Fruit fly (Drosophila melanogaster) whole organism, embryonic: ENCODE measurements around the gene Top3beta.

Experiments used
- Adf1 ChIP-seq: fragments of 200-800 bp; sonication (Bioruptor generic); IDR thresholded peaks from 2 replicates; pipeline ENCODE4 v1.3.6; 2022; ENCODE audit warnings: missing biosample characterization, missing genetic modification characterization
- Asciz ChIP-seq: fragments of 200-800 bp; sonication (Bioruptor generic); optimal IDR thresholded peaks from 2 replicates; lab custom pipeline; 2017; ENCODE audit warnings: missing biosample characterization, mild to moderate bottlenecking, missing genetic modification characterization, missing genetic modification reagents
- Atf-2 ChIP-seq: fragments of 200-800 bp; sonication (Bioruptor generic); optimal IDR thresholded peaks from 2 replicates; lab custom pipeline; 2016; ENCODE audit warnings: missing biosample characterization, missing genetic modification characterization
- CG1024 ChIP-seq: fragments of 200-800 bp; sonication (Bioruptor generic); IDR thresholded peaks from 2 replicates; pipeline ENCODE4 v1.3.6; 2022; ENCODE audit warnings: missing biosample characterization, missing genetic modification characterization
- CG10267 ChIP-seq: fragments of 200-800 bp; sonication (Bioruptor generic); optimal IDR thresholded peaks from 2 replicates; lab custom pipeline; 2018; ENCODE audit warnings: missing biosample characterization, mild to moderate bottlenecking, missing genetic modification characterization, moderate library complexity
- CG10565 ChIP-seq: fragments of 200-800 bp; sonication (Bioruptor generic); optimal IDR thresholded peaks from 3 replicates; lab custom pipeline; 2016; ENCODE audit warnings: missing biosample characterization, mild to moderate bottlenecking, missing genetic modification characterization
- CG10959 ChIP-seq: fragments of 200-800 bp; sonication (Bioruptor generic); IDR thresholded peaks from 2 replicates; pipeline ENCODE4 v1.3.6; 2022; ENCODE audit warnings: missing biosample characterization, missing genetic modification characterization
- CG11695 ChIP-seq: fragments of 200-800 bp; sonication (Bioruptor generic); IDR thresholded peaks from 3 replicates; pipeline ENCODE4 v1.3.6; 2022; ENCODE audit warnings: missing biosample characterization, missing genetic modification characterization
- CG12219 ChIP-seq: fragments of 200-800 bp; sonication (Bioruptor generic); optimal IDR thresholded peaks from 3 replicates; lab custom pipeline; 2018; ENCODE audit warnings: missing biosample characterization, mild to moderate bottlenecking, missing genetic modification characterization
- CG12299 ChIP-seq: fragments of 200-800 bp; sonication (Bioruptor generic); optimal IDR thresholded peaks from 2 replicates; lab custom pipeline; 2018; ENCODE audit warnings: missing biosample characterization, mild to moderate bottlenecking, missing genetic modification characterization
- CG12391 ChIP-seq: fragments of 200-800 bp; sonication (Bioruptor generic); optimal IDR thresholded peaks from 3 replicates; lab custom pipeline; 2018; ENCODE audit warnings: missing biosample characterization, mild to moderate bottlenecking, missing genetic modification characterization, moderate library complexity
- CG12942 ChIP-seq: fragments of 200-800 bp; sonication (Bioruptor generic); optimal IDR thresholded peaks from 3 replicates; lab custom pipeline; 2016; ENCODE audit warnings: missing biosample characterization, missing genetic modification characterization
- CG1647 ChIP-seq: fragments of 200-800 bp; sonication (Bioruptor generic); optimal IDR thresholded peaks from 3 replicates; lab custom pipeline; 2016; ENCODE audit warnings: missing biosample characterization, missing genetic modification characterization
- CG16863 ChIP-seq: fragments of 200-800 bp; sonication (Bioruptor generic); optimal IDR thresholded peaks from 3 replicates; lab custom pipeline; 2016; ENCODE audit warnings: missing biosample characterization, missing genetic modification characterization
- CG17612 ChIP-seq: fragments of 200-800 bp; sonication (Bioruptor generic); IDR thresholded peaks from 2 replicates; pipeline ENCODE4 v1.3.6; 2022; ENCODE audit warnings: missing biosample characterization, missing genetic modification characterization
- CG17802 ChIP-seq: fragments of 200-800 bp; sonication (Bioruptor generic); optimal IDR thresholded peaks from 2 replicates; lab custom pipeline; 2018; ENCODE audit warnings: missing biosample characterization, mild to moderate bottlenecking, missing genetic modification characterization, moderate library complexity
- CG18476 ChIP-seq: fragments of 200-800 bp; sonication (Bioruptor generic); optimal IDR thresholded peaks from 2 replicates; lab custom pipeline; 2016; ENCODE audit warnings: missing biosample characterization, mild to moderate bottlenecking, missing genetic modification characterization
- CG7271 ChIP-seq: fragments of 200-800 bp; sonication (Bioruptor generic); optimal IDR thresholded peaks from 2 replicates; lab custom pipeline; 2018; ENCODE audit warnings: missing biosample characterization, mild to moderate bottlenecking, missing genetic modification characterization, moderate library complexity
- CG7372 ChIP-seq: fragments of 200-800 bp; sonication (Bioruptor generic); IDR thresholded peaks from 2 replicates; pipeline ENCODE4 v1.3.6; 2022; ENCODE audit warnings: missing biosample characterization, missing genetic modification characterization
- CG7928 ChIP-seq: fragments of 200-800 bp; sonication (Bioruptor generic); optimal IDR thresholded peaks from 2 replicates; lab custom pipeline; 2017; ENCODE audit warnings: missing biosample characterization, mild to moderate bottlenecking, missing genetic modification characterization
- CG7987 ChIP-seq: fragments of 200-800 bp; sonication (Bioruptor generic); optimal IDR thresholded peaks from 2 replicates; lab custom pipeline; 2018; ENCODE audit warnings: missing biosample characterization, mild to moderate bottlenecking, missing genetic modification characterization, moderate library complexity
- CHES-1-like ChIP-seq: fragments of 200-800 bp; sonication (Bioruptor generic); optimal IDR thresholded peaks from 2 replicates; lab custom pipeline; 2016; ENCODE audit warnings: missing biosample characterization, missing genetic modification characterization
- Deaf1 ChIP-seq: fragments of 200-800 bp; optimal IDR thresholded peaks from 3 replicates; lab custom pipeline; 2019; ENCODE audit warnings: missing biosample characterization, mild to moderate bottlenecking, missing genetic modification characterization, moderate library complexity
- Ets97D ChIP-seq: fragments of 200-800 bp; sonication (Bioruptor generic); optimal IDR thresholded peaks from 3 replicates; lab custom pipeline; 2016; ENCODE audit warnings: missing biosample characterization, missing genetic modification characterization
- GATAe ChIP-seq: fragments of 200-800 bp; sonication (Bioruptor generic); conservative IDR thresholded peaks from 2 replicates; pipeline ENCODE4 v1.3.6; 2022; ENCODE audit warnings: missing biosample characterization, missing genetic modification characterization
- H15 ChIP-seq: fragments of 200-800 bp; sonication (Bioruptor generic); IDR thresholded peaks from 3 replicates; pipeline ENCODE4 v1.3.6; 2022; ENCODE audit warnings: missing biosample characterization, missing genetic modification characterization
- HLHmδ ChIP-seq: fragments of 200-800 bp; sonication (Bioruptor generic); optimal IDR thresholded peaks from 2 replicates; lab custom pipeline; 2018; ENCODE audit warnings: missing biosample characterization, mild to moderate bottlenecking, missing genetic modification characterization, moderate library complexity
- Hr39 ChIP-seq: fragments of >200 bp; optimal IDR thresholded peaks from 2 replicates; lab custom pipeline; 2017
- MTF-1 ChIP-seq: fragments of 200-800 bp; sonication (Bioruptor generic); optimal IDR thresholded peaks from 2 replicates; lab custom pipeline; 2018; ENCODE audit warnings: missing biosample characterization, mild to moderate bottlenecking, missing genetic modification characterization, borderline replicate concordance
- NFAT ChIP-seq: fragments of 200-800 bp; sonication (Bioruptor generic); IDR thresholded peaks from 2 replicates; pipeline ENCODE4 v1.3.6; 2022; ENCODE audit warnings: missing biosample characterization, missing genetic modification characterization
- NfI ChIP-seq: fragments of 200-800 bp; sonication (Bioruptor generic); optimal IDR thresholded peaks from 3 replicates; lab custom pipeline; 2018; ENCODE audit warnings: missing biosample characterization, mild to moderate bottlenecking, missing genetic modification characterization, moderate library complexity
- Scr ChIP-seq: fragments of 200-800 bp; sonication (Bioruptor generic); IDR thresholded peaks from 2 replicates; pipeline ENCODE4 v1.3.6; 2022; ENCODE audit warnings: missing biosample characterization, missing genetic modification characterization; ENCODE audit not compliant: partially characterized antibody
- Sin3A ChIP-seq: fragments of >200 bp; optimal IDR thresholded peaks from 2 replicates; lab custom pipeline; 2018
- Tbp ChIP-seq: fragments of >200 bp; optimal IDR thresholded peaks from 2 replicates; lab custom pipeline; 2018; ENCODE audit warnings: missing biosample characterization, missing genetic modification characterization
- aop ChIP-seq: fragments of 200-800 bp; sonication (Bioruptor generic); IDR thresholded peaks from 2 replicates; pipeline ENCODE4 v1.3.6; 2022; ENCODE audit warnings: missing biosample characterization, missing genetic modification characterization
- bowl ChIP-seq: fragments of 200-800 bp; sonication (Bioruptor generic); IDR thresholded peaks from 2 replicates; pipeline ENCODE4 v1.3.6; 2022; ENCODE audit warnings: missing biosample characterization, missing genetic modification characterization
- crc ChIP-seq: fragments of 200-800 bp; sonication (Bioruptor generic); optimal IDR thresholded peaks from 2 replicates; lab custom pipeline; 2016; ENCODE audit warnings: missing biosample characterization, missing genetic modification characterization
- eve ChIP-seq, 2 experiments: fragments of >200 bp; optimal IDR thresholded peaks; 2 replicates each; lab custom pipeline; 2017; ENCODE audit warnings: missing biosample characterization in 2 of 2, missing genetic modification characterization in 2 of 2
- gro ChIP-seq: fragments of 200-800 bp; sonication (Bioruptor generic); optimal IDR thresholded peaks from 2 replicates; lab custom pipeline; 2016; ENCODE audit warnings: missing biosample characterization, missing genetic modification characterization
- ham ChIP-seq: fragments of 200-800 bp; sonication (Bioruptor generic); IDR thresholded peaks from 2 replicates; pipeline ENCODE4 v1.3.6; 2022; ENCODE audit warnings: missing biosample characterization, missing genetic modification characterization
- insv ChIP-seq, 2 experiments: fragments of 200-800 bp; sonication (Bioruptor generic); optimal IDR thresholded peaks; 3 replicates each; lab custom pipeline; 2016 to 2018; ENCODE audit warnings: missing biosample characterization in 2 of 2, missing genetic modification characterization in 2 of 2
- jumu ChIP-seq: fragments of 200-800 bp; sonication (Bioruptor generic); optimal IDR thresholded peaks from 3 replicates; lab custom pipeline; 2016; ENCODE audit warnings: missing biosample characterization, missing genetic modification characterization
- kah ChIP-seq: fragments of 200-800 bp; sonication (Bioruptor generic); optimal IDR thresholded peaks from 2 replicates; lab custom pipeline; 2018; ENCODE audit warnings: missing biosample characterization, mild to moderate bottlenecking, missing genetic modification characterization
- lab ChIP-seq: fragments of 200-800 bp; sonication (Bioruptor generic); optimal IDR thresholded peaks from 3 replicates; lab custom pipeline; 2017; ENCODE audit warnings: missing biosample characterization, missing genetic modification characterization, mild to moderate bottlenecking, moderate library complexity, missing genetic modification reagents
- nerfin-1 ChIP-seq: fragments of 200-800 bp; sonication (Bioruptor generic); optimal IDR thresholded peaks from 3 replicates; lab custom pipeline; 2019; ENCODE audit warnings: missing biosample characterization, mild to moderate bottlenecking, missing genetic modification characterization, moderate library complexity
- odd ChIP-seq: fragments of 200-800 bp; sonication (Bioruptor generic); optimal IDR thresholded peaks from 2 replicates; lab custom pipeline; 2017; ENCODE audit warnings: missing biosample characterization, mild to moderate bottlenecking, missing genetic modification characterization
- pfk ChIP-seq: fragments of 200-800 bp; sonication (Bioruptor generic); optimal IDR thresholded peaks from 2 replicates; lab custom pipeline; 2018; ENCODE audit warnings: missing biosample characterization, mild to moderate bottlenecking, missing genetic modification characterization, moderate library complexity
- psq ChIP-seq: fragments of 200-800 bp; sonication (Bioruptor generic); optimal IDR thresholded peaks from 2 replicates; lab custom pipeline; 2017; ENCODE audit warnings: missing biosample characterization, missing genetic modification characterization
- sima ChIP-seq: fragments of 200-800 bp; sonication (Bioruptor generic); optimal IDR thresholded peaks from 2 replicates; lab custom pipeline; 2016; ENCODE audit warnings: missing biosample characterization, missing genetic modification characterization
- ssp ChIP-seq: fragments of 200-800 bp; sonication (Bioruptor generic); IDR thresholded peaks from 2 replicates; pipeline ENCODE4 v1.3.6; 2022; ENCODE audit warnings: missing biosample characterization, missing genetic modification characterization
- trem ChIP-seq: fragments of 200-800 bp; optimal IDR thresholded peaks from 3 replicates; lab custom pipeline; 2019; ENCODE audit warnings: missing biosample characterization, mild to moderate bottlenecking, missing genetic modification characterization, moderate library complexity

The Top3beta gene

dm6 chrX:6330369-6330949 is 42.7 kb upstream of the Top3beta start, which contains the start of gene CG42240 (continued):
- peak; percentile 77 for TF ChIP-seq CHES-1-like
- peak; percentile 16 for TF ChIP-seq sima (GFP tag; lab: Kevin White, UChicago)
- TF ChIP-seq CG10565 (GFP tag; lab: Kevin White, UChicago) = peak; percentile 27
- 0 out of 2 replicates have a peak, but pooled peaks have one; percentile 9 for TF ChIP-seq CG1024 (GFP tag; lab: Robert Waterston, UW)
- TF ChIP-seq MTF-1 = peak; percentile 16
- TF ChIP-seq nerfin-1 (tag; lab: Kevin White, UChicago) = peak; percentile 89
- peak; percentile 80 for TF ChIP-seq Atf-2 (GFP tag; lab: Kevin White, UChicago)
- TF ChIP-seq Hr39 = no peak
- peak; percentile 79 for TF ChIP-seq CG16863
- TF ChIP-seq Adf1 (GFP tag; lab: Robert Waterston, UW) = peak; percentile 21; the same call in 1 of the 2 replicates
- TF ChIP-seq psq (GFP tag; lab: Kevin White, UChicago) = peak; percentile 66
- TF ChIP-seq CG10959 (GFP tag; lab: Robert Waterston, UW) = no peak
- peak; percentile 49 for TF ChIP-seq CG7987 (GFP tag; lab: Kevin White, UChicago)
- TF ChIP-seq HLHmδ (GFP tag; lab: Kevin White, UChicago) = no peak
- TF ChIP-seq NFAT (GFP tag; lab: Robert Waterston, UW) = peak; percentile 40; the same call in 1 of the 2 replicates
- TF ChIP-seq odd = peak; percentile 92
- TF ChIP-seq ssp (GFP tag; lab: Robert Waterston, UW) = peak; percentile 63
- TF ChIP-seq CG12942 (GFP tag; lab: Kevin White, UChicago) = peak; percentile 81
- TF ChIP-seq ham (GFP tag; lab: Robert Waterston, UW) = no peak
- TF ChIP-seq CG17802 (tag; lab: Kevin White, UChicago) = peak; percentile 48
- TF ChIP-seq trem (tag; lab: Kevin White, UChicago) = peak; percentile 71
- peak in 1 of 2 experiments; percentile 64 for TF ChIP-seq insv (GFP tag; optimal IDR thresholded peaks at IDR 0.05; lab: Kevin White, UChicago)
- TF ChIP-seq CG11695 (GFP tag; lab: Robert Waterston, UW) = peak; percentile 92
- peak; percentile 89 for TF ChIP-seq lab
- TF ChIP-seq H15 (GFP tag; lab: Robert Waterston, UW) = peak; percentile 71; the same call in 2 of the 3 replicates
- TF ChIP-seq CG1647 (GFP tag; lab: Kevin White, UChicago) = peak; percentile 70
- peak; percentile 3 for TF ChIP-seq gro (GFP tag; lab: Kevin White, UChicago)
- peak in 1 of 2 experiments; percentile 99 for TF ChIP-seq eve (GFP tag; optimal IDR thresholded peaks at IDR 0.05; lab: Kevin White, UChicago)
- TF ChIP-seq CG7928 (GFP tag; lab: Kevin White, UChicago) = peak; percentile 16
- peak; percentile 92 for TF ChIP-seq Asciz (GFP tag; lab: Kevin White, UChicago)
- TF ChIP-seq CG18476 (GFP tag; lab: Kevin White, UChicago) = peak; percentile 87
- TF ChIP-seq CG17612 (GFP tag; lab: Robert Waterston, UW) = no peak
- peak; percentile 81 for TF ChIP-seq CG12299 (tag; lab: Kevin White, UChicago)
- peak; percentile 75 for TF ChIP-seq Deaf1
- TF ChIP-seq Ets97D (GFP tag; lab: Kevin White, UChicago) = peak; percentile 51
- TF ChIP-seq CG10267 (tag; lab: Kevin White, UChicago) = peak; percentile 87
- TF ChIP-seq jumu = peak; percentile 63
- TF ChIP-seq pfk = no peak
- peak; percentile 41 for TF ChIP-seq crc (GFP tag; lab: Kevin White, UChicago)
- TF ChIP-seq bowl (GFP tag; lab: Robert Waterston, UW) = peak; percentile 46; the same call in 1 of the 2 replicates
- TF ChIP-seq kah = peak; percentile 81
- TF ChIP-seq GATAe (GFP tag; lab: Robert Waterston, UW) = peak; percentile 40; the same call in 1 of the 2 replicates
- no peak for TF ChIP-seq CG7271 (tag; lab: Kevin White, UChicago)
- TF ChIP-seq Tbp = peak; percentile 5
- no peak for TF ChIP-seq Scr (GFP tag; lab: Robert Waterston, UW)
- TF ChIP-seq Sin3A (lab: Kevin White, UChicago) = no peak
- TF ChIP-seq CG7372 (GFP tag; lab: Robert Waterston, UW) = peak; percentile 81
- peak; percentile 93 for TF ChIP-seq CG12391
- peak; percentile 88 for TF ChIP-seq NfI
- no peak for TF ChIP-seq aop (GFP tag; lab: Robert Waterston, UW)
- peak; percentile 90 for TF ChIP-seq CG12219 (GFP tag; lab: Kevin White, UChicago)
